Fruit fly (Drosophila melanogaster) whole organism, embryonic: ENCODE measurements around the gene CG32281.

Experiments
- Ada2b ChIP-seq: fragments of 200-800 bp; sonication (Bioruptor generic); IDR thresholded peaks from 2 replicates; pipeline ENCODE4 v1.3.6; 2022; ENCODE audit warnings: missing biosample characterization, missing genetic modification characterization
- Bgb ChIP-seq: fragments of 200-800 bp; sonication (Bioruptor generic); IDR thresholded peaks from 2 replicates; pipeline ENCODE4 v1.3.6; 2022; ENCODE audit warnings: missing biosample characterization, missing genetic modification characterization; ENCODE audit not compliant: partially characterized antibody
- CG12391 ChIP-seq: fragments of 200-800 bp; sonication (Bioruptor generic); optimal IDR thresholded peaks from 3 replicates; lab custom pipeline; 2018; ENCODE audit warnings: missing biosample characterization, mild to moderate bottlenecking, missing genetic modification characterization, moderate library complexity
- CG12942 ChIP-seq: fragments of 200-800 bp; sonication (Bioruptor generic); optimal IDR thresholded peaks from 3 replicates; lab custom pipeline; 2016; ENCODE audit warnings: missing biosample characterization, missing genetic modification characterization
- CG13123 ChIP-seq: fragments of 200-800 bp; sonication (Bioruptor generic); optimal IDR thresholded peaks from 2 replicates; lab custom pipeline; 2016; ENCODE audit warnings: missing biosample characterization, missing genetic modification characterization
- CG13624 ChIP-seq: fragments of 200-800 bp; sonication (Bioruptor generic); optimal IDR thresholded peaks from 2 replicates; lab custom pipeline; 2016; ENCODE audit warnings: missing biosample characterization, missing genetic modification characterization
- CG13775 ChIP-seq: fragments of 200-800 bp; sonication (Bioruptor generic); optimal IDR thresholded peaks from 3 replicates; lab custom pipeline; 2017; ENCODE audit warnings: missing biosample characterization, mild to moderate bottlenecking, missing genetic modification characterization
- CG16779 ChIP-seq: fragments of 200-800 bp; sonication (Bioruptor generic); IDR thresholded peaks from 2 replicates; pipeline ENCODE4 v1.3.6; 2022; ENCODE audit warnings: missing biosample characterization, missing genetic modification characterization
- CG17568 ChIP-seq: fragments of 200-800 bp; sonication (Bioruptor generic); optimal IDR thresholded peaks from 2 replicates; lab custom pipeline; 2018; ENCODE audit warnings: missing biosample characterization, mild to moderate bottlenecking, missing genetic modification characterization, moderate library complexity
- CG2120 ChIP-seq: fragments of 200-800 bp; sonication (Bioruptor generic); optimal IDR thresholded peaks from 3 replicates; lab custom pipeline; 2016; ENCODE audit warnings: missing biosample characterization, missing genetic modification characterization
- CG2202 ChIP-seq: fragments of 200-800 bp; sonication (Bioruptor generic); optimal IDR thresholded peaks from 2 replicates; lab custom pipeline; 2018; ENCODE audit warnings: missing biosample characterization, mild to moderate bottlenecking, missing genetic modification characterization
- CG2678 ChIP-seq: fragments of 200-800 bp; sonication (Bioruptor generic); optimal IDR thresholded peaks from 3 replicates; lab custom pipeline; 2019; ENCODE audit warnings: missing biosample characterization, mild to moderate bottlenecking, missing genetic modification characterization, moderate library complexity
- CG2875 ChIP-seq: fragments of 200-800 bp; sonication (Bioruptor generic); optimal IDR thresholded peaks from 2 replicates; lab custom pipeline; 2017; ENCODE audit warnings: missing biosample characterization, mild to moderate bottlenecking, missing genetic modification characterization, missing genetic modification reagents
- CG3065 ChIP-seq: fragments of 200-800 bp; sonication (Bioruptor generic); optimal IDR thresholded peaks from 2 replicates; lab custom pipeline; 2016; ENCODE audit warnings: missing biosample characterization, missing genetic modification characterization
- CG31224 ChIP-seq: fragments of 200-800 bp; sonication (Bioruptor generic); IDR thresholded peaks from 2 replicates; pipeline ENCODE4 v1.3.6; 2022; ENCODE audit warnings: missing biosample characterization, missing genetic modification characterization
- CG34422 ChIP-seq: fragments of 200-800 bp; sonication (Bioruptor generic); IDR thresholded peaks from 3 replicates; pipeline ENCODE4 v1.3.6; 2022; ENCODE audit warnings: missing biosample characterization, missing genetic modification characterization
- CG4707 ChIP-seq: fragments of 200-800 bp; sonication (Bioruptor generic); optimal IDR thresholded peaks from 2 replicates; lab custom pipeline; 2018; ENCODE audit warnings: missing biosample characterization, mild to moderate bottlenecking, missing genetic modification characterization, moderate library complexity
- CG6175 ChIP-seq: fragments of 200-800 bp; sonication (Bioruptor generic); IDR thresholded peaks from 3 replicates; pipeline ENCODE4 v1.3.6; 2022; ENCODE audit warnings: missing biosample characterization, missing genetic modification characterization
- CG8290 ChIP-seq, 3 experiments: fragments of 200-800 bp; sonication (Bioruptor generic); optimal IDR thresholded peaks; 2 replicates each; lab custom pipeline; 2016 to 2019; ENCODE audit warnings: missing biosample characterization in 3 of 3, missing genetic modification characterization in 3 of 3, mild to moderate bottlenecking in 2 of 3, moderate library complexity in 1 of 3
- CG8924 ChIP-seq: fragments of 200-800 bp; optimal IDR thresholded peaks from 3 replicates; lab custom pipeline; 2019; ENCODE audit warnings: missing biosample characterization, mild to moderate bottlenecking, missing genetic modification characterization, moderate library complexity
- CG9727 ChIP-seq: fragments of 200-800 bp; sonication (Bioruptor generic); optimal IDR thresholded peaks from 3 replicates; lab custom pipeline; 2017; ENCODE audit warnings: missing biosample characterization, mild to moderate bottlenecking, missing genetic modification characterization
- Camta ChIP-seq: fragments of 200-800 bp; sonication (Bioruptor generic); optimal IDR thresholded peaks from 2 replicates; lab custom pipeline; 2016; ENCODE audit warnings: missing biosample characterization, missing genetic modification characterization
- CoRest ChIP-seq: fragments of 200-800 bp; sonication (Bioruptor generic); optimal IDR thresholded peaks from 3 replicates; lab custom pipeline; 2018; ENCODE audit warnings: missing biosample characterization, mild to moderate bottlenecking, missing genetic modification characterization, moderate library complexity
- Dip2 ChIP-seq: fragments of 200-800 bp; sonication (Bioruptor generic); IDR thresholded peaks from 2 replicates; pipeline ENCODE4 v1.3.6; 2022; ENCODE audit warnings: missing biosample characterization, missing genetic modification characterization
- Fer2 ChIP-seq: fragments of 200-800 bp; sonication (Bioruptor generic); optimal IDR thresholded peaks from 2 replicates; lab custom pipeline; 2018; ENCODE audit warnings: missing biosample characterization, mild to moderate bottlenecking, missing genetic modification characterization, moderate library complexity
- HHEX ChIP-seq: fragments of 200-800 bp; sonication (Bioruptor generic); optimal IDR thresholded peaks from 3 replicates; lab custom pipeline; 2017; ENCODE audit warnings: missing biosample characterization, mild to moderate bottlenecking, missing genetic modification characterization, missing genetic modification reagents
- HLH54F ChIP-seq: fragments of 200-800 bp; sonication (Bioruptor generic); optimal IDR thresholded peaks from 3 replicates; lab custom pipeline; 2016; ENCODE audit warnings: missing biosample characterization, missing genetic modification characterization
- Hsf ChIP-seq: fragments of 200-800 bp; sonication (Bioruptor generic); optimal IDR thresholded peaks from 3 replicates; lab custom pipeline; 2016; ENCODE audit warnings: missing biosample characterization, missing genetic modification characterization
- MTF-1 ChIP-seq: fragments of 200-800 bp; sonication (Bioruptor generic); optimal IDR thresholded peaks from 2 replicates; lab custom pipeline; 2018; ENCODE audit warnings: missing biosample characterization, mild to moderate bottlenecking, missing genetic modification characterization, borderline replicate concordance
- Nf-YA ChIP-seq: fragments of 200-800 bp; sonication (Bioruptor generic); IDR thresholded peaks from 2 replicates; pipeline ENCODE4 v1.3.6; 2022; ENCODE audit warnings: missing biosample characterization, missing genetic modification characterization
- Oaz ChIP-seq: fragments of 200-800 bp; sonication (Bioruptor generic); IDR thresholded peaks from 2 replicates; pipeline ENCODE4 v1.3.6; 2022; ENCODE audit warnings: missing biosample characterization, missing genetic modification characterization
- Opbp ChIP-seq: fragments of 200-800 bp; sonication (Bioruptor generic); IDR thresholded peaks from 3 replicates; pipeline ENCODE4 v1.3.6; 2022; ENCODE audit warnings: missing biosample characterization, missing genetic modification characterization; ENCODE audit not compliant: partially characterized antibody
- PHDP ChIP-seq: fragments of 200-800 bp; sonication (Bioruptor generic); optimal IDR thresholded peaks from 3 replicates; lab custom pipeline; 2018; ENCODE audit warnings: missing biosample characterization, mild to moderate bottlenecking, missing genetic modification characterization, moderate library complexity
- Pdp1 ChIP-seq, 2 experiments: fragments of 200-800 bp; sonication (Bioruptor generic); optimal IDR thresholded peaks; 3 replicates each; lab custom pipeline; 2016; ENCODE audit warnings: missing biosample characterization in 2 of 2, missing genetic modification characterization in 2 of 2, mild to moderate bottlenecking in 1 of 2, moderate library complexity in 1 of 2
- Side ChIP-seq: fragments of 200-800 bp; sonication (Bioruptor generic); optimal IDR thresholded peaks from 2 replicates; lab custom pipeline; 2016; ENCODE audit warnings: missing biosample characterization, missing genetic modification characterization
- cato ChIP-seq: fragments of 200-800 bp; sonication (Bioruptor generic); optimal IDR thresholded peaks from 2 replicates; lab custom pipeline; 2016; ENCODE audit warnings: missing biosample characterization, missing genetic modification characterization, borderline replicate concordance
- caup ChIP-seq: fragments of 200-800 bp; sonication (Bioruptor generic); optimal IDR thresholded peaks from 3 replicates; lab custom pipeline; 2017; ENCODE audit warnings: missing biosample characterization, mild to moderate bottlenecking, missing genetic modification characterization, moderate library complexity; ENCODE audit not compliant: severe bottlenecking
- dm ChIP-seq: fragments of 200-800 bp; sonication (Bioruptor generic); optimal IDR thresholded peaks from 3 replicates; lab custom pipeline; 2016; ENCODE audit warnings: missing biosample characterization, missing genetic modification characterization
- ems ChIP-seq: fragments of 200-800 bp; sonication (Bioruptor generic); optimal IDR thresholded peaks from 3 replicates; lab custom pipeline; 2016; ENCODE audit warnings: missing biosample characterization, missing genetic modification characterization
- fru ChIP-seq: fragments of >200 bp; optimal IDR thresholded peaks from 2 replicates; lab custom pipeline; 2017
- gcm2 ChIP-seq: fragments of 200-800 bp; sonication (Bioruptor generic); optimal IDR thresholded peaks from 2 replicates; lab custom pipeline; 2016; ENCODE audit warnings: missing biosample characterization, missing genetic modification characterization
- gem ChIP-seq: fragments of 200-800 bp; sonication (Bioruptor generic); optimal IDR thresholded peaks from 2 replicates; lab custom pipeline; 2019; ENCODE audit warnings: missing biosample characterization, mild to moderate bottlenecking, missing genetic modification characterization, moderate library complexity
- gt ChIP-seq: fragments of 200-800 bp; sonication (Bioruptor generic); IDR thresholded peaks from 2 replicates; pipeline ENCODE4 v1.3.6; 2022; ENCODE audit warnings: missing biosample characterization, missing genetic modification characterization
- inv ChIP-seq: fragments of 200-800 bp; sonication (Bioruptor generic); IDR thresholded peaks from 2 replicates; pipeline ENCODE4 v1.3.6; 2022; ENCODE audit warnings: missing biosample characterization, missing genetic modification characterization; ENCODE audit not compliant: partially characterized antibody
- run ChIP-seq: fragments of 200-800 bp; sonication (Bioruptor generic); optimal IDR thresholded peaks from 3 replicates; lab custom pipeline; 2018; ENCODE audit warnings: missing biosample characterization, mild to moderate bottlenecking, missing genetic modification characterization
- twi ChIP-seq: fragments of 200-800 bp; optimal IDR thresholded peaks from 2 replicates; lab custom pipeline; 2019; ENCODE audit warnings: missing biosample characterization, mild to moderate bottlenecking, missing genetic modification characterization, moderate library complexity
- zen2 ChIP-seq: fragments of 200-800 bp; sonication (Bioruptor generic); IDR thresholded peaks from 3 replicates; pipeline ENCODE4 v1.3.6; 2022; ENCODE audit warnings: missing biosample characterization, missing genetic modification characterization; ENCODE audit not compliant: partially characterized antibody

CG32281 gene

dm6 chr3L:3198447-3199402, 29.6 kb downstream of the CG32281 start, which contains the start of the genes CG32276 and gry (continued):
- TF ChIP-seq CG13624 (GFP tag; lab: Kevin White, UChicago) (peak; percentile 80), CG2678 (tag; lab: Kevin White, UChicago) (no peak), CG3065 (GFP tag; lab: Kevin White, UChicago) (peak; percentile 50), CG2202 (tag; lab: Kevin White, UChicago) (peak; percentile 56), CG6175 (GFP tag; lab: Robert Waterston, UW) (0 out of 3 replicates have a peak, but pooled peaks have one; percentile 12), HLH54F (peak; percentile 85), CG13123 (GFP tag; lab: Kevin White, UChicago) (peak; percentile 54), Nf-YA (no peak), Oaz (GFP tag; lab: Robert Waterston, UW) (peak; percentile 60), fru (lab: Kevin White, UChicago) (no peak), ems (peak; percentile 83), Hsf (peak; percentile 85), CG8290 (GFP tag; optimal IDR thresholded peaks at IDR 0.05; lab: Kevin White, UChicago) (no peak), CG8290 (tag; optimal IDR thresholded peaks at IDR 0.05; lab: Kevin White, UChicago) (peak in 1 of 2 experiments; percentile 15), CG9727 (GFP tag; lab: Kevin White, UChicago) (peak; percentile 73), CG16779 (GFP tag; lab: Robert Waterston, UW) (no peak), zen2 (GFP tag; lab: Robert Waterston, UW) (no peak), CG13775 (peak; percentile 80), CG34422 (GFP tag; lab: Robert Waterston, UW) (peak; percentile 73), Bgb (GFP tag; lab: Robert Waterston, UW) (no peak; the same call in 1 of the 2 replicates), inv (peak; percentile 15; the same call in 1 of the 2 replicates), gem (tag; lab: Kevin White, UChicago) (no peak), Side (peak; percentile 86), Ada2b (GFP tag; lab: Robert Waterston, UW) (peak; percentile 72), CG17568 (GFP tag; lab: Kevin White, UChicago) (no peak), gt (GFP tag; lab: Robert Waterston, UW) (peak; percentile 35; the same call in 1 of the 2 replicates), cato (peak; percentile 60), CG8924 (tag; lab: Kevin White, UChicago) (peak; percentile 82), Pdp1 (GFP tag; optimal IDR thresholded peaks at IDR 0.05; lab: Kevin White, UChicago) (peak in 1 of 2 experiments; percentile 83), gcm2 (GFP tag; lab: Kevin White, UChicago) (peak; percentile 39), run (tag; lab: Kevin White, UChicago) (no peak), Dip2 (GFP tag; lab: Robert Waterston, UW) (no peak), CG2875 (GFP tag; lab: Kevin White, UChicago) (no peak), caup (peak; percentile 69), CG2120 (GFP tag; lab: Kevin White, UChicago) (peak; percentile 90), HHEX (GFP tag; lab: Kevin White, UChicago) (peak; percentile 58), CG4707 (GFP tag; lab: Kevin White, UChicago) (no peak), Fer2 (tag; lab: Kevin White, UChicago) (peak; percentile 42), Camta (GFP tag; lab: Kevin White, UChicago) (peak; percentile 42), Opbp (GFP tag; lab: Robert Waterston, UW) (no peak), MTF-1 (GFP tag; lab: Kevin White, UChicago) (peak; percentile 42), twi (tag; lab: Kevin White, UChicago) (peak; percentile 61), PHDP (tag; lab: Kevin White, UChicago) (no peak), CG31224 (GFP tag; lab: Robert Waterston, UW) (peak; percentile 66), CoRest (tag; lab: Kevin White, UChicago) (peak; percentile 78), CG12942 (GFP tag; lab: Kevin White, UChicago) (peak; percentile 71), dm (GFP tag; lab: Kevin White, UChicago) (peak; percentile 81), CG12391 (tag; lab: Kevin White, UChicago) (peak; percentile 91)
